Worm (Caenorhabditis elegans): ENCODE data around the gene T02G5.14.

T02G5.14 gene

ce11 chrII:7131871-7132693, 48.0 kb downstream of the T02G5.14 start, which contains the start of the genes T07F8.4 and gld-3:
T07F8.4 (minus strand) TSS chrII:7132032.
gld-3 (plus strand) TSS chrII:7132643.
- no peak for TF ChIP-seq ceh-24 (tag; optimal IDR thresholded peaks at IDR 0.05)
- peak; percentile 4 for TF ChIP-seq nfya-1 (tag; optimal IDR thresholded peaks at IDR 0.05)

ce11 chrII:7139064-7139463, 54.9 kb downstream of the T02G5.14 start:
- TF ChIP-seq npax-4 (tag; optimal IDR thresholded peaks at IDR 0.05), result no peak
- TF ChIP-seq pqm-1 (tag; optimal IDR thresholded peaks at IDR 0.05), result no peak
- no peak for TF ChIP-seq mec-3 (tag; optimal IDR thresholded peaks at IDR 0.05; ENCODE audit: borderline replicate concordance)
- TF ChIP-seq odd-2 (tag; optimal IDR thresholded peaks at IDR 0.05), result no peak
- no peak for TF ChIP-seq madf-2 (tag; optimal IDR thresholded peaks at IDR 0.05)
- no peak for TF ChIP-seq ama-1 (optimal IDR thresholded peaks at IDR 0.05)
- TF ChIP-seq elt-2 (tag; optimal IDR thresholded peaks at IDR 0.05), result peak; percentile 74

Data from whole organism, late embryonic.